Fruit fly (Drosophila melanogaster) Kc167 (cell line): Measurements from ENCODE around the gene mid.

ENCODE experiments used
- Sin3A ChIP-seq: fragments of >200 bp; optimal IDR thresholded peaks from 2 replicates; lab custom pipeline; 2018; ENCODE audit warnings: missing external identifiers
- h ChIP-seq: fragments of >200 bp; optimal IDR thresholded peaks from 3 replicates; lab custom pipeline; 2018; ENCODE audit warnings: missing external identifiers
- insv ChIP-seq: fragments of >200 bp; optimal IDR thresholded peaks from 3 replicates; lab custom pipeline; 2018; ENCODE audit warnings: missing external identifiers
- psq ChIP-seq: fragments of >200 bp; optimal IDR thresholded peaks from 2 replicates; lab custom pipeline; 2017; ENCODE audit warnings: missing external identifiers
- ttk ChIP-seq: sonication (Bioruptor generic); optimal IDR thresholded peaks from 2 replicates; lab custom pipeline; 2017; ENCODE audit warnings: missing external identifiers

DNA sequence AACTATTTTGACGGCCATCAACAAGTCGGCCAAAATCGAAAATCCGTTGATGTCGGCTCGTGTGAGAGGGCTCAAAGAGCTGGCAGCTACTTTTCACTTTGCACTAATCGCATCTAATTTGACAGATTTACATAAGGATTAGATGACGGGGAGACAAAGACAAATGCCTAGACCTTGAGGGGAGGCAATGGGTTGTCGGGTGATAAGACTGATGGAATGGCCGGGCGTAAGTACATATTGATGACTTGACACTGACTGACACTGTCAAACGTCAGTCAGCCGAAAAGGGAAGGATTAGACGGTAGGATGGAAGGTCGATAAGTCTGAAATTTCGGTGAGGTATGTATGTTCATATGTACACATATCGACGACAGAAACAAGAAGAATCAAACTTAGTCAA, 28.6 kb upstream of the mid start:
- TF ChIP-seq h (lab: Kevin White, UChicago), result no peak
- no peak for TF ChIP-seq ttk (lab: Kevin White, UChicago)
- no peak for TF ChIP-seq Sin3A
- no peak for TF ChIP-seq psq (lab: Kevin White, UChicago)
- no peak for TF ChIP-seq insv (lab: Kevin White, UChicago)
